Fruit fly (Drosophila melanogaster) whole organism, prepupa: Measurements from ENCODE around the gene CG17855.

Experiments
- CG10669 ChIP-seq: fragments of 200-800 bp; sonication (Bioruptor generic); optimal IDR thresholded peaks from 3 replicates; lab custom pipeline; 2018; ENCODE audit warnings: missing biosample characterization, mild to moderate bottlenecking, missing genetic modification characterization, moderate library complexity
- CG11294 ChIP-seq: fragments of 200-800 bp; sonication (Bioruptor generic); IDR thresholded peaks from 2 replicates; pipeline ENCODE4 v1.3.6; 2022; ENCODE audit warnings: missing biosample characterization, missing genetic modification characterization
- CG11902 ChIP-seq: fragments of 200-800 bp; sonication (Bioruptor generic); optimal IDR thresholded peaks from 3 replicates; lab custom pipeline; 2016; ENCODE audit warnings: missing biosample characterization, missing genetic modification characterization
- CG15336 ChIP-seq: fragments of 200-800 bp; sonication (Bioruptor generic); IDR thresholded peaks from 2 replicates; pipeline ENCODE4 v1.3.6; 2022; ENCODE audit warnings: missing biosample characterization, missing genetic modification characterization
- CG16779 ChIP-seq: fragments of 200-800 bp; sonication (Bioruptor generic); optimal IDR thresholded peaks from 3 replicates; lab custom pipeline; 2017; ENCODE audit warnings: missing biosample characterization, mild to moderate bottlenecking, missing genetic modification characterization
- CG3919 ChIP-seq: fragments of 200-800 bp; sonication (Bioruptor generic); optimal IDR thresholded peaks from 3 replicates; lab custom pipeline; 2016; ENCODE audit warnings: missing biosample characterization, missing genetic modification characterization
- CG4318 ChIP-seq: fragments of 200-800 bp; sonication (Bioruptor generic); optimal IDR thresholded peaks from 3 replicates; lab custom pipeline; 2017; ENCODE audit warnings: missing biosample characterization, mild to moderate bottlenecking, missing genetic modification characterization
- CG6163 ChIP-seq: fragments of 200-800 bp; sonication (Bioruptor generic); IDR thresholded peaks from 3 replicates; pipeline ENCODE4 v1.3.6; 2022; ENCODE audit warnings: missing biosample characterization, missing genetic modification characterization
- CG8119 ChIP-seq: fragments of 200-800 bp; sonication (Bioruptor generic); IDR thresholded peaks from 3 replicates; pipeline ENCODE4 v1.3.6; 2022; ENCODE audit warnings: missing biosample characterization, missing genetic modification characterization
- Eip75B ChIP-seq: fragments of 200-800 bp; sonication (Bioruptor generic); optimal IDR thresholded peaks from 3 replicates; lab custom pipeline; 2016; ENCODE audit warnings: missing biosample characterization, missing genetic modification characterization
- Eip78C ChIP-seq: fragments of 200-800 bp; sonication (Bioruptor generic); peaks from one replicate; lab custom pipeline; 2016; ENCODE audit warnings: missing biosample characterization, missing genetic modification characterization
- Eip93F ChIP-seq: fragments of 200-800 bp; sonication (Bioruptor generic); optimal IDR thresholded peaks from 2 replicates; lab custom pipeline; 2016; ENCODE audit warnings: missing biosample characterization, mild to moderate bottlenecking, missing genetic modification characterization
- Ets21C ChIP-seq: fragments of 200-800 bp; sonication (Bioruptor generic); optimal IDR thresholded peaks from 3 replicates; lab custom pipeline; 2016; ENCODE audit warnings: missing biosample characterization, missing genetic modification characterization
- Ets96B ChIP-seq: fragments of 200-800 bp; optimal IDR thresholded peaks from 2 replicates; lab custom pipeline; 2019; ENCODE audit warnings: missing biosample characterization, mild to moderate bottlenecking, missing genetic modification characterization, moderate library complexity
- Hr4 ChIP-seq: fragments of 200-800 bp; sonication (Bioruptor generic); optimal IDR thresholded peaks from 3 replicates; lab custom pipeline; 2016; ENCODE audit warnings: missing biosample characterization, missing genetic modification characterization
- Lpt ChIP-seq: fragments of 200-800 bp; sonication (Bioruptor generic); optimal IDR thresholded peaks from 3 replicates; lab custom pipeline; 2016; ENCODE audit warnings: missing biosample characterization, missing genetic modification characterization
- OdsH ChIP-seq: fragments of 200-800 bp; sonication (Bioruptor generic); optimal IDR thresholded peaks from 3 replicates; lab custom pipeline; 2016; ENCODE audit warnings: missing biosample characterization, missing genetic modification characterization
- Smox ChIP-seq: fragments of 200-800 bp; sonication (Bioruptor generic); optimal IDR thresholded peaks from 3 replicates; lab custom pipeline; 2016; ENCODE audit warnings: missing biosample characterization, missing genetic modification characterization
- Sox102F ChIP-seq: fragments of 200-800 bp; sonication (Bioruptor generic); optimal IDR thresholded peaks from 2 replicates; lab custom pipeline; 2016; ENCODE audit warnings: missing biosample characterization, mild to moderate bottlenecking, missing genetic modification characterization
- Sox14 ChIP-seq: fragments of 200-800 bp; sonication (Bioruptor generic); optimal IDR thresholded peaks from 3 replicates; lab custom pipeline; 2016; ENCODE audit warnings: missing biosample characterization, missing genetic modification characterization
- achi ChIP-seq: fragments of 200-800 bp; sonication (Bioruptor generic); optimal IDR thresholded peaks from 3 replicates; lab custom pipeline; 2016; ENCODE audit warnings: missing biosample characterization, missing genetic modification characterization
- cyc ChIP-seq: fragments of 200-800 bp; sonication (Bioruptor generic); optimal IDR thresholded peaks from 3 replicates; lab custom pipeline; 2016; ENCODE audit warnings: missing biosample characterization, missing genetic modification characterization
- dac ChIP-seq: fragments of 200-800 bp; sonication (Bioruptor generic); optimal IDR thresholded peaks from 2 replicates; lab custom pipeline; 2017; ENCODE audit warnings: missing biosample characterization, mild to moderate bottlenecking, missing genetic modification characterization
- eg ChIP-seq: fragments of 200-800 bp; sonication (Bioruptor generic); IDR thresholded peaks from 3 replicates; pipeline ENCODE4 v1.3.6; 2022; ENCODE audit warnings: missing biosample characterization, missing genetic modification characterization
- esn ChIP-seq: fragments of 200-800 bp; sonication (Bioruptor generic); optimal IDR thresholded peaks from 2 replicates; lab custom pipeline; 2016; ENCODE audit warnings: missing biosample characterization, mild to moderate bottlenecking, missing genetic modification characterization, moderate library complexity
- fd59A ChIP-seq: fragments of 200-800 bp; sonication (Bioruptor generic); optimal IDR thresholded peaks from 2 replicates; lab custom pipeline; 2017; ENCODE audit warnings: missing biosample characterization, mild to moderate bottlenecking, missing genetic modification characterization, missing genetic modification reagents
- pdm3 ChIP-seq: fragments of 200-800 bp; sonication (Bioruptor generic); optimal IDR thresholded peaks from 3 replicates; lab custom pipeline; 2016; ENCODE audit warnings: missing biosample characterization, missing genetic modification characterization
- salr ChIP-seq, 2 experiments: fragments of 200-800 bp; sonication (Bioruptor generic); optimal IDR thresholded peaks; 3 replicates each; lab custom pipeline; 2016 to 2018; ENCODE audit warnings: missing biosample characterization in 2 of 2, missing genetic modification characterization in 2 of 2, mild to moderate bottlenecking in 1 of 2
- ss ChIP-seq, 2 experiments: fragments of 200-800 bp; sonication (Bioruptor generic); optimal IDR thresholded peaks; 2 replicates in 1 of 2; 3 replicates in 1 of 2; lab custom pipeline; 2017 to 2018; ENCODE audit warnings: mild to moderate bottlenecking in 2 of 2, missing biosample characterization in 2 of 2, missing genetic modification characterization in 2 of 2, moderate library complexity in 1 of 2
- vri ChIP-seq: fragments of 200-800 bp; sonication (Bioruptor generic); optimal IDR thresholded peaks from 3 replicates; lab custom pipeline; 2016; ENCODE audit warnings: missing biosample characterization, mild to moderate bottlenecking, missing genetic modification characterization

The CG17855 gene

DNA sequence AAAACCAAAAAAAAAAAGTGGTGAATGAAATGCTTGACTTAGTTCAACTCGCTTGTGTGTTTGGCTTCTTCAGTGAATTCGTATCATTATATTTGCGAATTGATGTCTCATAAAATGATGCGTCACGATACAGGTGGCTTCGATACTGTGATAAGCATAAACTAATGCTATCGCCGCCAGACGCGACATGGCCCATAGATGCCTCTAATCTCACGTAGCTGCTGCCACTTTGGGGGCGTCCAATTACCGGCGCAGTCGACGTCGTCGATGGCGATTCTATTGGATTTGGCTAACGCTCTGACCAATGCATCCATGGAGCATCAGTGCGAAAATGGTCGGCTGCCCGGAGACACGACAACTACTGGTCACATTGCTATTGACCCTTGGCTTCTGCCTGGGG is 3.5 kb downstream of the CG17855 start, which contains the start of gene CG13113:
Gene CG13113 (plus strand): TSS at position 301 of the 400 bp plus-strand sequence.
- TF ChIP-seq CG4318 (GFP tag; lab: Kevin White, UChicago) (no peak), CG3919 (GFP tag; lab: Kevin White, UChicago) (no peak), CG16779 (tag; lab: Kevin White, UChicago) (no peak), CG11294 (no peak), OdsH (GFP tag; lab: Kevin White, UChicago) (no peak), fd59A (no peak), pdm3 (GFP tag; lab: Kevin White, UChicago) (no peak), Ets96B (tag; lab: Kevin White, UChicago) (no peak), esn (GFP tag; lab: Kevin White, UChicago) (no peak)

DNA sequence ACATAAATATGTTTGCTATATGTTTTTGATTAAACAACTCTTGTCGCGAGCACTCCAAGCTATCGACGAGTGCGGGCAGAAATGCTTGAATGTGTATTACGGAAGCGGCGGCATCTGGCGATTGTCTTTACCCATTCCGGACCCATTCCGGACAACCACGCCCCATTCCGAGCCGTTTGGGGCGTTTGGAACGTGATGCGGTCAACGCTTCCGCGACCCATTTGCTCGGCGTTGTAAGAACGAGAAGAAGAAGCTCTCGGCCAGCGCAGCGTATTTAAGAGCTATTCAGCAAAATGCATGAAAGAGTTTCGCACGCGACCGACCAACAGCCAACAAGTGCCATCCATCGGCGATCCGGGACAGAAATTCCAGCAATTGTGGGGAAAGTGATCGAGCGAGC is 5.2 kb downstream of the CG17855 start, which contains the start of gene CG13114:
Gene CG13114 (plus strand): TSS at position 301 of the 400 bp plus-strand sequence.
- no peak for TF ChIP-seq dac
- no peak for TF ChIP-seq Ets21C (GFP tag; lab: Kevin White, UChicago)
- TF ChIP-seq CG10669 (GFP tag; lab: Kevin White, UChicago) = no peak
- no peak for TF ChIP-seq Lpt (GFP tag; lab: Kevin White, UChicago)
- TF ChIP-seq, all 60 proteins: peak for 0

DNA sequence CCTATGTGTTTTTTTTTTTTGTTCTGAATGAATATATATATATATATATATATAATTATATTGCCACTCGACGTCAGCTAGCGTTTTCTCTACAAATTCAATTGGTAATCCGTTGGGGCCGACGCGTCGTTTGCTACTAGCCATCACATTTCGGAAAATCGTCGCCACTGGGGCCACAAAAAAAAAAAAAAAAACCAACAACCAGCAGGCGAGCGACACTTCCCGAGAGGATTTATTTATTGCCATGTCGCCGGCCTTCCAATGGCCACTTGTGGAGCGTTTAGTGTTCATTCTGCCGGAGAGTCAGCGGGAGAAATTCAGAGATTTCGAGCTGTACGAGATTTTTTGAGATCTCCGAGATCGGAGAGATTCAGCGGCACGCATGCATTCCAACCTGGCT is 10.6 kb downstream of the CG17855 start:
- TF ChIP-seq eg (GFP tag; lab: Robert Waterston, UW) (peak; percentile 56; the same call in 1 of the 3 replicates), Sox14 (GFP tag; lab: Kevin White, UChicago) (no peak), CG15336 (GFP tag; lab: Robert Waterston, UW) (peak; percentile 64)

dm6 chr2L:9557858-9558257 is 17.5 kb downstream of the CG17855 start:
- TF ChIP-seq Eip93F (GFP tag; lab: Kevin White, UChicago) = no peak

- TF ChIP-seq CG6163 (GFP tag; lab: Robert Waterston, UW) = 0 out of 3 replicates have a peak, but pooled peaks have one; percentile 25
- TF ChIP-seq eg (GFP tag; lab: Robert Waterston, UW) = peak; percentile 27; the same call in 1 of the 3 replicates
- no peak for TF ChIP-seq cyc
These were observed 19.8 kb downstream of the CG17855 start for dm6 chr2L:9560045-9560587.

DNA sequence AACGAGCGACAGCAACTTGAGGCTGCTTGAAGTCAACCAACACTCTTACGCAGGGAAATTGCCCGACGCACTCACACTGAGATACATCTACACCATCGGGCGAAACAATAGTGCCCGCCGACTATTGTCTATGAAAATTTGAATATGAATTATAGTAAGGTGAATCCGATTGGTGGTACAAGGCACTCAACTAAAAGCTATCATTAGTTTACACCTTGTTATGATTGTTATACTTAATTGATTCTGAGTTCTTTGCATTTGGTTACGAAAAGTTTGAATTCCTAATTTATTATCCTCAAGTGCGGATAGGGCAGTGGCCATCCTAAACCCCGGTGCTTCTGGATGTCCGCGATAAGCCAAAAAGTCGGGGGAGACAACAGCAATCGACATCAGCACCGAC is 22.4 kb downstream of the CG17855 start:
- no peak for TF ChIP-seq Hr4 (GFP tag; lab: Kevin White, UChicago)
- no peak for TF ChIP-seq fd59A
- TF ChIP-seq Sox14 (GFP tag; lab: Kevin White, UChicago) = no peak
- TF ChIP-seq Eip75B = no peak
- no peak for TF ChIP-seq CG15336 (GFP tag; lab: Robert Waterston, UW)
- TF ChIP-seq ss (GFP tag; optimal IDR thresholded peaks at IDR 0.05; lab: Kevin White, UChicago) = no peak
- no peak for TF ChIP-seq Ets96B (tag; lab: Kevin White, UChicago)
- TF ChIP-seq CG11902 (GFP tag; lab: Kevin White, UChicago) = no peak
- TF ChIP-seq CG11294 = no peak
- no peak for TF ChIP-seq vri (GFP tag; lab: Kevin White, UChicago)
- TF ChIP-seq Eip78C (GFP tag; lab: Kevin White, UChicago) = peak; percentile 66
- no peak for TF ChIP-seq Sox102F
- TF ChIP-seq salr (GFP tag; optimal IDR thresholded peaks at IDR 0.05; lab: Kevin White, UChicago) = no peak
- peak; percentile 13 for TF ChIP-seq achi (GFP tag; lab: Kevin White, UChicago)
- TF ChIP-seq Smox (GFP tag; lab: Kevin White, UChicago) = no peak
- TF ChIP-seq CG8119 (GFP tag; lab: Robert Waterston, UW) = 0 out of 3 replicates have a peak, but pooled peaks have one; percentile 21
- TF ChIP-seq CG6163 (GFP tag; lab: Robert Waterston, UW) = no peak
